Fruit fly (Drosophila melanogaster) whole organism, prepupa: Measurements from ENCODE around the gene CG10508.
A peak's percentile ranks its signal among the peaks of the same experiment; 100 is the strongest.

Source experiments
- Blimp-1 ChIP-seq: fragments of 200-800 bp; sonication (Bioruptor generic); optimal IDR thresholded peaks from 3 replicates; lab custom pipeline; 2017; ENCODE audit warnings: missing biosample characterization, missing genetic modification characterization, mild to moderate bottlenecking, moderate library complexity, missing genetic modification reagents
- CG10631 ChIP-seq: fragments of 200-800 bp; sonication (Bioruptor generic); optimal IDR thresholded peaks from 2 replicates; lab custom pipeline; 2016; ENCODE audit warnings: missing biosample characterization, missing genetic modification characterization
- CG10669 ChIP-seq: fragments of 200-800 bp; sonication (Bioruptor generic); optimal IDR thresholded peaks from 3 replicates; lab custom pipeline; 2018; ENCODE audit warnings: missing biosample characterization, mild to moderate bottlenecking, missing genetic modification characterization, moderate library complexity
- CG11294 ChIP-seq: fragments of 200-800 bp; sonication (Bioruptor generic); IDR thresholded peaks from 2 replicates; pipeline ENCODE4 v1.3.6; 2022; ENCODE audit warnings: missing biosample characterization, missing genetic modification characterization
- CG11762 ChIP-seq: fragments of 200-800 bp; sonication (Bioruptor generic); optimal IDR thresholded peaks from 3 replicates; lab custom pipeline; 2016; ENCODE audit warnings: missing biosample characterization, missing genetic modification characterization; ENCODE audit not compliant: insufficient read depth
- CG11902 ChIP-seq: fragments of 200-800 bp; sonication (Bioruptor generic); optimal IDR thresholded peaks from 3 replicates; lab custom pipeline; 2016; ENCODE audit warnings: missing biosample characterization, missing genetic modification characterization
- CG15336 ChIP-seq: fragments of 200-800 bp; sonication (Bioruptor generic); IDR thresholded peaks from 2 replicates; pipeline ENCODE4 v1.3.6; 2022; ENCODE audit warnings: missing biosample characterization, missing genetic modification characterization
- CG1621 ChIP-seq: fragments of 200-800 bp; sonication (Bioruptor generic); optimal IDR thresholded peaks from 3 replicates; lab custom pipeline; 2018; ENCODE audit warnings: missing biosample characterization, mild to moderate bottlenecking, missing genetic modification characterization
- CG3032 ChIP-seq: fragments of 200-800 bp; optimal IDR thresholded peaks from 2 replicates; lab custom pipeline; 2019; ENCODE audit warnings: missing biosample characterization, mild to moderate bottlenecking, missing genetic modification characterization, moderate library complexity
- CG32006 ChIP-seq: fragments of 200-800 bp; sonication (Bioruptor generic); optimal IDR thresholded peaks from 3 replicates; lab custom pipeline; 2017; ENCODE audit warnings: missing biosample characterization, mild to moderate bottlenecking, missing genetic modification characterization
- CG34406 ChIP-seq: fragments of 200-800 bp; sonication (Bioruptor generic); optimal IDR thresholded peaks from 3 replicates; lab custom pipeline; 2016; ENCODE audit warnings: missing biosample characterization, missing genetic modification characterization
- CG3919 ChIP-seq: fragments of 200-800 bp; sonication (Bioruptor generic); optimal IDR thresholded peaks from 3 replicates; lab custom pipeline; 2016; ENCODE audit warnings: missing biosample characterization, missing genetic modification characterization
- CG4318 ChIP-seq: fragments of 200-800 bp; sonication (Bioruptor generic); optimal IDR thresholded peaks from 3 replicates; lab custom pipeline; 2017; ENCODE audit warnings: missing biosample characterization, mild to moderate bottlenecking, missing genetic modification characterization
- CG6163 ChIP-seq: fragments of 200-800 bp; sonication (Bioruptor generic); IDR thresholded peaks from 3 replicates; pipeline ENCODE4 v1.3.6; 2022; ENCODE audit warnings: missing biosample characterization, missing genetic modification characterization
- CG6792 ChIP-seq: fragments of 200-800 bp; sonication (Bioruptor generic); optimal IDR thresholded peaks from 3 replicates; lab custom pipeline; 2016; ENCODE audit warnings: missing biosample characterization, missing genetic modification characterization
- CG6808 ChIP-seq: fragments of 200-800 bp; sonication (Bioruptor generic); optimal IDR thresholded peaks from 3 replicates; lab custom pipeline; 2017; ENCODE audit warnings: missing biosample characterization, missing genetic modification characterization, mild to moderate bottlenecking, moderate library complexity, missing genetic modification reagents
- CG6854 ChIP-seq: fragments of 200-800 bp; sonication (Bioruptor generic); optimal IDR thresholded peaks from 2 replicates; lab custom pipeline; 2017; ENCODE audit warnings: missing biosample characterization, mild to moderate bottlenecking, missing genetic modification characterization
- CG7368 ChIP-seq: fragments of 200-800 bp; sonication (Bioruptor generic); optimal IDR thresholded peaks from 3 replicates; lab custom pipeline; 2016; ENCODE audit warnings: missing biosample characterization, missing genetic modification characterization
- CG8119 ChIP-seq: fragments of 200-800 bp; sonication (Bioruptor generic); IDR thresholded peaks from 3 replicates; pipeline ENCODE4 v1.3.6; 2022; ENCODE audit warnings: missing biosample characterization, missing genetic modification characterization
- CG8319 ChIP-seq: fragments of 200-800 bp; sonication (Bioruptor generic); optimal IDR thresholded peaks from 3 replicates; lab custom pipeline; 2016; ENCODE audit warnings: missing biosample characterization, missing genetic modification characterization
- CG8632 ChIP-seq: fragments of 200-800 bp; sonication (Bioruptor generic); optimal IDR thresholded peaks from 3 replicates; lab custom pipeline; 2016; ENCODE audit warnings: missing biosample characterization, missing genetic modification characterization
- CG9139 ChIP-seq: fragments of 200-800 bp; sonication (Bioruptor generic); optimal IDR thresholded peaks from 3 replicates; lab custom pipeline; 2017; ENCODE audit warnings: missing biosample characterization, mild to moderate bottlenecking, missing genetic modification characterization
- Eip75B ChIP-seq: fragments of 200-800 bp; sonication (Bioruptor generic); optimal IDR thresholded peaks from 3 replicates; lab custom pipeline; 2016; ENCODE audit warnings: missing biosample characterization, missing genetic modification characterization
- Eip78C ChIP-seq: fragments of 200-800 bp; sonication (Bioruptor generic); peaks from one replicate; lab custom pipeline; 2016; ENCODE audit warnings: missing biosample characterization, missing genetic modification characterization
- Eip93F ChIP-seq: fragments of 200-800 bp; sonication (Bioruptor generic); optimal IDR thresholded peaks from 2 replicates; lab custom pipeline; 2016; ENCODE audit warnings: missing biosample characterization, mild to moderate bottlenecking, missing genetic modification characterization
- Ets21C ChIP-seq: fragments of 200-800 bp; sonication (Bioruptor generic); optimal IDR thresholded peaks from 3 replicates; lab custom pipeline; 2016; ENCODE audit warnings: missing biosample characterization, missing genetic modification characterization
- Ets96B ChIP-seq: fragments of 200-800 bp; optimal IDR thresholded peaks from 2 replicates; lab custom pipeline; 2019; ENCODE audit warnings: missing biosample characterization, mild to moderate bottlenecking, missing genetic modification characterization, moderate library complexity
- Gug ChIP-seq: fragments of 200-800 bp; sonication (Bioruptor generic); IDR thresholded peaks from 2 replicates; pipeline ENCODE4 v1.3.6; 2022; ENCODE audit warnings: missing biosample characterization, missing genetic modification characterization
- Hr39 ChIP-seq: fragments of 200-800 bp; sonication (Bioruptor generic); optimal IDR thresholded peaks from 2 replicates; lab custom pipeline; 2016; ENCODE audit warnings: missing biosample characterization, missing genetic modification characterization
- Hr4 ChIP-seq: fragments of 200-800 bp; sonication (Bioruptor generic); optimal IDR thresholded peaks from 3 replicates; lab custom pipeline; 2016; ENCODE audit warnings: missing biosample characterization, missing genetic modification characterization
- Lpt ChIP-seq: fragments of 200-800 bp; sonication (Bioruptor generic); optimal IDR thresholded peaks from 3 replicates; lab custom pipeline; 2016; ENCODE audit warnings: missing biosample characterization, missing genetic modification characterization
- Met ChIP-seq: fragments of 200-800 bp; sonication (Bioruptor generic); optimal IDR thresholded peaks from 3 replicates; lab custom pipeline; 2016; ENCODE audit warnings: missing biosample characterization, missing genetic modification characterization
- OdsH ChIP-seq: fragments of 200-800 bp; sonication (Bioruptor generic); optimal IDR thresholded peaks from 3 replicates; lab custom pipeline; 2016; ENCODE audit warnings: missing biosample characterization, missing genetic modification characterization
- Smox ChIP-seq: fragments of 200-800 bp; sonication (Bioruptor generic); optimal IDR thresholded peaks from 3 replicates; lab custom pipeline; 2016; ENCODE audit warnings: missing biosample characterization, missing genetic modification characterization
- Sox15 ChIP-seq: fragments of 200-800 bp; sonication (Bioruptor generic); optimal IDR thresholded peaks from 3 replicates; lab custom pipeline; 2016; ENCODE audit warnings: missing biosample characterization, missing genetic modification characterization
- achi ChIP-seq: fragments of 200-800 bp; sonication (Bioruptor generic); optimal IDR thresholded peaks from 3 replicates; lab custom pipeline; 2016; ENCODE audit warnings: missing biosample characterization, missing genetic modification characterization
- acj6 ChIP-seq: fragments of 200-800 bp; sonication (Bioruptor generic); optimal IDR thresholded peaks from 3 replicates; lab custom pipeline; 2016; ENCODE audit warnings: missing biosample characterization, missing genetic modification characterization
- cyc ChIP-seq: fragments of 200-800 bp; sonication (Bioruptor generic); optimal IDR thresholded peaks from 3 replicates; lab custom pipeline; 2016; ENCODE audit warnings: missing biosample characterization, missing genetic modification characterization
- dac ChIP-seq: fragments of 200-800 bp; sonication (Bioruptor generic); optimal IDR thresholded peaks from 2 replicates; lab custom pipeline; 2017; ENCODE audit warnings: missing biosample characterization, mild to moderate bottlenecking, missing genetic modification characterization
- dsx ChIP-seq: fragments of 200-800 bp; optimal IDR thresholded peaks from 3 replicates; lab custom pipeline; 2019; ENCODE audit warnings: missing biosample characterization, mild to moderate bottlenecking, missing genetic modification characterization, moderate library complexity; ENCODE audit not compliant: poor library complexity, severe bottlenecking
- eg ChIP-seq: fragments of 200-800 bp; sonication (Bioruptor generic); IDR thresholded peaks from 3 replicates; pipeline ENCODE4 v1.3.6; 2022; ENCODE audit warnings: missing biosample characterization, missing genetic modification characterization
- esn ChIP-seq: fragments of 200-800 bp; sonication (Bioruptor generic); optimal IDR thresholded peaks from 2 replicates; lab custom pipeline; 2016; ENCODE audit warnings: missing biosample characterization, mild to moderate bottlenecking, missing genetic modification characterization, moderate library complexity
- fd59A ChIP-seq: fragments of 200-800 bp; sonication (Bioruptor generic); optimal IDR thresholded peaks from 2 replicates; lab custom pipeline; 2017; ENCODE audit warnings: missing biosample characterization, mild to moderate bottlenecking, missing genetic modification characterization, missing genetic modification reagents
- fd85E ChIP-seq: fragments of 200-800 bp; sonication (Bioruptor generic); optimal IDR thresholded peaks from 3 replicates; lab custom pipeline; 2016; ENCODE audit warnings: missing biosample characterization, missing genetic modification characterization
- lz ChIP-seq: fragments of 200-800 bp; sonication (Bioruptor generic); optimal IDR thresholded peaks from 3 replicates; lab custom pipeline; 2016; ENCODE audit warnings: missing biosample characterization, missing genetic modification characterization
- net ChIP-seq: fragments of 200-800 bp; sonication (Bioruptor generic); optimal IDR thresholded peaks from 3 replicates; lab custom pipeline; 2016; ENCODE audit warnings: missing biosample characterization, missing genetic modification characterization
- pdm3 ChIP-seq: fragments of 200-800 bp; sonication (Bioruptor generic); optimal IDR thresholded peaks from 3 replicates; lab custom pipeline; 2016; ENCODE audit warnings: missing biosample characterization, missing genetic modification characterization
- salr ChIP-seq, 2 experiments: fragments of 200-800 bp; sonication (Bioruptor generic); optimal IDR thresholded peaks; 3 replicates each; lab custom pipeline; 2016 to 2018; ENCODE audit warnings: missing biosample characterization in 2 of 2, missing genetic modification characterization in 2 of 2, mild to moderate bottlenecking in 1 of 2
- spab ChIP-seq: fragments of 200-800 bp; sonication (Bioruptor generic); optimal IDR thresholded peaks from 2 replicates; lab custom pipeline; 2017; ENCODE audit warnings: missing biosample characterization, mild to moderate bottlenecking, missing genetic modification characterization, missing genetic modification reagents
- ss ChIP-seq, 2 experiments: fragments of 200-800 bp; sonication (Bioruptor generic); optimal IDR thresholded peaks; 2 replicates in 1 of 2; 3 replicates in 1 of 2; lab custom pipeline; 2017 to 2018; ENCODE audit warnings: mild to moderate bottlenecking in 2 of 2, missing biosample characterization in 2 of 2, missing genetic modification characterization in 2 of 2, moderate library complexity in 1 of 2
- svp ChIP-seq: fragments of 200-800 bp; sonication (Bioruptor generic); peaks from one replicate; lab custom pipeline; 2016; ENCODE audit warnings: missing biosample characterization, missing genetic modification characterization
- topi ChIP-seq: fragments of 200-800 bp; sonication (Bioruptor generic); optimal IDR thresholded peaks from 3 replicates; lab custom pipeline; 2016; ENCODE audit warnings: missing biosample characterization, missing genetic modification characterization
- vri ChIP-seq: fragments of 200-800 bp; sonication (Bioruptor generic); optimal IDR thresholded peaks from 3 replicates; lab custom pipeline; 2016; ENCODE audit warnings: missing biosample characterization, mild to moderate bottlenecking, missing genetic modification characterization

CG10508 gene

dm6 chr3L:21223268-21223667 lies 13.3 kb downstream of the CG10508 start:
- peak; percentile 30; the same call in 1 of the 3 replicates for TF ChIP-seq CG8119
- TF ChIP-seq esn (GFP tag; lab: Kevin White, UChicago), result no peak
- peak; percentile 39 for TF ChIP-seq CG3919 (GFP tag; lab: Kevin White, UChicago)
- TF ChIP-seq dac, result no peak
- TF ChIP-seq Ets21C (GFP tag; lab: Kevin White, UChicago), result no peak
- no peak for TF ChIP-seq CG7368
- no peak for TF ChIP-seq Sox15 (GFP tag; lab: Kevin White, UChicago)
- TF ChIP-seq lz, result no peak
- no peak for TF ChIP-seq CG11902 (GFP tag; lab: Kevin White, UChicago)
- peak; percentile 57 for TF ChIP-seq CG32006
- TF ChIP-seq OdsH (GFP tag; lab: Kevin White, UChicago), result peak; percentile 34
- no peak for TF ChIP-seq CG6792 (GFP tag; lab: Kevin White, UChicago)
- no peak for TF ChIP-seq CG6808 (GFP tag; lab: Kevin White, UChicago)
- TF ChIP-seq CG4318, result no peak
- no peak for TF ChIP-seq fd59A
- peak; percentile 30 for TF ChIP-seq svp (GFP tag; lab: Kevin White, UChicago)
- TF ChIP-seq Hr4 (GFP tag; lab: Kevin White, UChicago), result peak; percentile 60
- peak; percentile 8 for TF ChIP-seq CG11762 (GFP tag; lab: Kevin White, UChicago)
- peak; percentile 3 for TF ChIP-seq Ets96B
- TF ChIP-seq eg (GFP tag; lab: Robert Waterston, UW), result peak; percentile 59; the same call in 2 of the 3 replicates
- no peak for TF ChIP-seq Blimp-1
- TF ChIP-seq topi (GFP tag; lab: Kevin White, UChicago), result no peak
- TF ChIP-seq net (GFP tag; lab: Kevin White, UChicago), result no peak
- no peak for TF ChIP-seq Met (GFP tag; lab: Kevin White, UChicago)
- no peak for TF ChIP-seq CG3032
- no peak for TF ChIP-seq CG10631 (GFP tag; lab: Kevin White, UChicago)
- TF ChIP-seq Eip75B (GFP tag; lab: Kevin White, UChicago), result no peak
- no peak for TF ChIP-seq spab (GFP tag; lab: Kevin White, UChicago)
- TF ChIP-seq CG11294 (GFP tag; lab: Robert Waterston, UW), result no peak
- TF ChIP-seq Eip78C (GFP tag; lab: Kevin White, UChicago), result peak; percentile 86
- no peak for TF ChIP-seq CG1621 (tag; lab: Kevin White, UChicago)
- TF ChIP-seq acj6 (GFP tag; lab: Kevin White, UChicago), result peak; percentile 33
- TF ChIP-seq CG15336 (GFP tag; lab: Robert Waterston, UW), result peak; percentile 78
- TF ChIP-seq vri, result no peak
- no peak for TF ChIP-seq CG10669 (GFP tag; lab: Kevin White, UChicago)
- TF ChIP-seq Eip93F, result no peak
- peak; percentile 38 for TF ChIP-seq achi (GFP tag; lab: Kevin White, UChicago)
- no peak for TF ChIP-seq Smox (GFP tag; lab: Kevin White, UChicago)
- no peak for TF ChIP-seq ss (GFP tag; optimal IDR thresholded peaks at IDR 0.05; lab: Kevin White, UChicago)
- TF ChIP-seq Lpt (GFP tag; lab: Kevin White, UChicago), result peak; percentile 26
- TF ChIP-seq CG8319 (GFP tag; lab: Kevin White, UChicago), result no peak
- peak; percentile 31; the same call in 1 of the 2 replicates for TF ChIP-seq Gug
- TF ChIP-seq CG6854, result no peak
- TF ChIP-seq CG34406 (GFP tag; lab: Kevin White, UChicago), result no peak
- TF ChIP-seq CG9139, result no peak
- peak; percentile 47 for TF ChIP-seq pdm3 (GFP tag; lab: Kevin White, UChicago)
- TF ChIP-seq fd85E (GFP tag; lab: Kevin White, UChicago), result no peak
- TF ChIP-seq CG8632 (GFP tag; lab: Kevin White, UChicago), result no peak
- no peak for TF ChIP-seq dsx (GFP tag; lab: Kevin White, UChicago)
- TF ChIP-seq Hr39 (GFP tag; lab: Kevin White, UChicago), result no peak
- TF ChIP-seq cyc (GFP tag; lab: Kevin White, UChicago), result no peak
- TF ChIP-seq salr (GFP tag; optimal IDR thresholded peaks at IDR 0.05; lab: Kevin White, UChicago), result peak in 1 of 2 experiments; percentile 38
- TF ChIP-seq CG6163 (GFP tag; lab: Robert Waterston, UW), result no peak
